Worm (Caenorhabditis elegans) whole organism, early embryonic: Measurements from ENCODE around the gene F23F1.4.
A peak's percentile ranks its signal among the peaks of the same experiment; 100 is the strongest.

Source experiments
- B0310.2 ChIP-seq: sonication (generic microtip); optimal IDR thresholded peaks from 2 replicates; lab custom pipeline; 2016; ENCODE audit warnings: mild to moderate bottlenecking, missing genetic modification characterization, missing compliant biosample characterization
- F13C5.2 ChIP-seq: sonication (generic microtip); optimal IDR thresholded peaks from 2 replicates; lab custom pipeline; 2017; ENCODE audit warnings: mild to moderate bottlenecking, missing genetic modification characterization, inconsistent platforms, missing compliant biosample characterization
- aly-1 ChIP-seq: sonication (generic microtip); optimal IDR thresholded peaks from 2 replicates; lab custom pipeline; 2016; ENCODE audit warnings: missing genetic modification characterization, missing compliant biosample characterization
- ama-1 ChIP-seq: fragments of 150-350 bp; optimal IDR thresholded peaks from 2 replicates; lab custom pipeline; 2014
- ceh-13 ChIP-seq: fragments of 200-800 bp; sonication (Bioruptor generic); optimal IDR thresholded peaks from 2 replicates; lab custom pipeline; 2018; ENCODE audit warnings: mild to moderate bottlenecking, missing genetic modification characterization, missing compliant biosample characterization
- ceh-36 ChIP-seq: sonication (generic microtip); optimal IDR thresholded peaks from 2 replicates; lab custom pipeline; 2016; ENCODE audit warnings: missing genetic modification characterization, inconsistent platforms, missing compliant biosample characterization
- ets-7 ChIP-seq: sonication (generic microtip); optimal IDR thresholded peaks from 2 replicates; lab custom pipeline; 2016; ENCODE audit warnings: missing genotype, missing genetic modification characterization, missing compliant biosample characterization
- flt-1 ChIP-seq: fragments of 200-800 bp; sonication (Bioruptor generic); IDR thresholded peaks from 2 replicates; pipeline ENCODE4 v1.3.6; 2022; ENCODE audit warnings: missing genetic modification characterization, missing compliant biosample characterization
- hmbx-1 ChIP-seq: sonication (generic microtip); optimal IDR thresholded peaks from 2 replicates; lab custom pipeline; 2016; ENCODE audit warnings: mild to moderate bottlenecking, missing genetic modification characterization, missing compliant biosample characterization
- hmg-4 ChIP-seq: fragments of 200-800 bp; sonication (Bioruptor generic); optimal IDR thresholded peaks from 2 replicates; lab custom pipeline; 2018; ENCODE audit warnings: mild to moderate bottlenecking, missing genetic modification characterization, missing compliant biosample characterization
- hnd-1 ChIP-seq: sonication (generic microtip); optimal IDR thresholded peaks from 2 replicates; lab custom pipeline; 2016; ENCODE audit warnings: missing genetic modification characterization, missing compliant biosample characterization
- pes-1 ChIP-seq: fragments of 200-800 bp; sonication (Bioruptor generic); IDR thresholded peaks from 2 replicates; pipeline ENCODE4 v1.3.6; 2022; ENCODE audit warnings: missing genetic modification reagents, missing genetic modification characterization, missing compliant biosample characterization
- scrt-1 ChIP-seq: fragments of 200-800 bp; sonication (Bioruptor generic); IDR thresholded peaks from 2 replicates; pipeline ENCODE4 v1.3.6; 2022; ENCODE audit warnings: missing genetic modification characterization, missing compliant biosample characterization
- sea-1 ChIP-seq: fragments of 200-800 bp; sonication (Bioruptor generic); conservative IDR thresholded peaks from 2 replicates; pipeline ENCODE4 v1.3.6; 2022; ENCODE audit warnings: missing genetic modification characterization, missing compliant biosample characterization
- tbx-11 ChIP-seq: fragments of 200-800 bp; sonication (Bioruptor generic); IDR thresholded peaks from 2 replicates; pipeline ENCODE4 v1.3.6; 2022; ENCODE audit warnings: missing genetic modification characterization, missing compliant biosample characterization
- tbx-37 ChIP-seq: fragments of 200-800 bp; sonication (Bioruptor generic); conservative IDR thresholded peaks from 2 replicates; pipeline ENCODE4 v1.3.6; 2022; ENCODE audit warnings: missing genetic modification reagents, missing genetic modification characterization, missing compliant biosample characterization
- tra-4 ChIP-seq: sonication (generic microtip); optimal IDR thresholded peaks from 2 replicates; lab custom pipeline; 2017; ENCODE audit warnings: missing genetic modification characterization, missing compliant biosample characterization

The F23F1.4 gene

ce11 chrII:19238-19637 lies 9.0 kb downstream of the F23F1.4 start, which contains the start of gene gmeb-1:
gmeb-1 (plus strand) TSS chrII:19538.
- no peak for TF ChIP-seq hmbx-1
- TF ChIP-seq B0310.2 (tag; lab: Kevin White, UChicago), result no peak
- no peak for TF ChIP-seq F13C5.2 (tag; lab: Kevin White, UChicago)
- TF ChIP-seq pes-1, result no peak
- no peak for TF ChIP-seq tbx-11 (GFP tag; lab: Robert Waterston, UW)
- no peak for TF ChIP-seq aly-1 (tag; lab: Kevin White, UChicago)
- TF ChIP-seq hmg-4, result no peak
- no peak for TF ChIP-seq scrt-1 (GFP tag; lab: Robert Waterston, UW)
- no peak for TF ChIP-seq tra-4 (tag; lab: Kevin White, UChicago)
- TF ChIP-seq sea-1, result no peak
- no peak for TF ChIP-seq tbx-37
- TF ChIP-seq ets-7, result no peak
- no peak for TF ChIP-seq ceh-13 (GFP tag; lab: Kevin White, UChicago)
- no peak for TF ChIP-seq ama-1 (lab: Kevin White, UChicago)
- TF ChIP-seq hnd-1, result no peak

- TF ChIP-seq ama-1 (lab: Kevin White, UChicago) (no peak), ets-7 (no peak), hmg-4 (peak; percentile 83), B0310.2 (tag; lab: Kevin White, UChicago) (no peak), ceh-36 (tag; lab: Kevin White, UChicago) (no peak), scrt-1 (GFP tag; lab: Robert Waterston, UW) (no peak), ceh-13 (GFP tag; lab: Kevin White, UChicago) (no peak), F13C5.2 (tag; lab: Kevin White, UChicago) (peak; percentile 56), tbx-11 (GFP tag; lab: Robert Waterston, UW) (peak; percentile 20; the same call in 1 of the 2 replicates), hmbx-1 (no peak), sea-1 (peak; percentile 49; the same call in 1 of the 2 replicates)
Measured at ce11 chrII:18787-19186, 9.4 kb downstream of the F23F1.4 start.

ce11 chrII:12685-13084 lies 15.5 kb downstream of the F23F1.4 start, which contains the start of gene best-3:
best-3 (plus strand) TSS chrII:12985.
- TF ChIP-seq F13C5.2 (tag; lab: Kevin White, UChicago) (no peak), ets-7 (no peak), B0310.2 (tag; lab: Kevin White, UChicago) (no peak), hmg-4 (no peak), tbx-37 (no peak), aly-1 (tag; lab: Kevin White, UChicago) (no peak), sea-1 (no peak), ama-1 (lab: Kevin White, UChicago) (no peak), pes-1 (no peak), ceh-36 (tag; lab: Kevin White, UChicago) (no peak), hnd-1 (no peak), tra-4 (tag; lab: Kevin White, UChicago) (no peak), ceh-13 (GFP tag; lab: Kevin White, UChicago) (no peak), hmbx-1 (no peak)

ce11 chrII:11783-12182 lies 16.4 kb downstream of the F23F1.4 start, which contains the start of gene best-4:
best-4 (minus strand) TSS chrII:11883.
- no peak for TF ChIP-seq B0310.2 (tag; lab: Kevin White, UChicago)
- TF ChIP-seq F13C5.2 (tag; lab: Kevin White, UChicago), result no peak
- TF ChIP-seq aly-1 (tag; lab: Kevin White, UChicago), result no peak
- TF ChIP-seq ceh-36 (tag; lab: Kevin White, UChicago), result no peak
- no peak for TF ChIP-seq tbx-11 (GFP tag; lab: Robert Waterston, UW)
- TF ChIP-seq ets-7, result no peak
- no peak for TF ChIP-seq scrt-1 (GFP tag; lab: Robert Waterston, UW)
- no peak for TF ChIP-seq hnd-1
- TF ChIP-seq pes-1, result no peak
- no peak for TF ChIP-seq sea-1
- no peak for TF ChIP-seq hmg-4
- no peak for TF ChIP-seq ama-1 (lab: Kevin White, UChicago)

- TF ChIP-seq pes-1, result no peak
- no peak for TF ChIP-seq ama-1 (lab: Kevin White, UChicago)
- no peak for TF ChIP-seq flt-1 (GFP tag; lab: Robert Waterston, UW)
- no peak for TF ChIP-seq ets-7
Measured at ce11 chrII:8212-8611, 20.0 kb downstream of the F23F1.4 start.

ce11 chrII:6349-6748 lies 21.9 kb downstream of the F23F1.4 start, which contains the start of gene osta-1:
osta-1 (plus strand) TSS chrII:6657.
- TF ChIP-seq hmbx-1, result no peak
- no peak for TF ChIP-seq ama-1 (lab: Kevin White, UChicago)
- TF ChIP-seq ceh-36 (tag; lab: Kevin White, UChicago), result no peak
- no peak for TF ChIP-seq flt-1 (GFP tag; lab: Robert Waterston, UW)
- no peak for TF ChIP-seq sea-1

ce11 chrII:4793-5192 lies 23.4 kb downstream of the F23F1.4 start:
- TF ChIP-seq ceh-36 (tag; lab: Kevin White, UChicago) (no peak), ama-1 (lab: Kevin White, UChicago) (no peak), hmbx-1 (no peak), scrt-1 (GFP tag; lab: Robert Waterston, UW) (no peak), tra-4 (tag; lab: Kevin White, UChicago) (no peak), sea-1 (no peak), aly-1 (tag; lab: Kevin White, UChicago) (no peak), tbx-37 (no peak), ceh-13 (GFP tag; lab: Kevin White, UChicago) (no peak), F13C5.2 (tag; lab: Kevin White, UChicago) (no peak), tbx-11 (GFP tag; lab: Robert Waterston, UW) (no peak), pes-1 (no peak), hmg-4 (no peak)

- TF ChIP-seq ceh-13 (GFP tag; lab: Kevin White, UChicago) (no peak), ama-1 (lab: Kevin White, UChicago) (no peak), hmbx-1 (no peak), ets-7 (no peak)
Measured at ce11 chrII:1334-1898, 26.8 kb downstream of the F23F1.4 start, which contains the start of gene 2L52.1. 2L52.1 (plus strand) TSS chrII:1848.
